Fruit fly (Drosophila melanogaster) whole organism, embryonic: Measurements from ENCODE around the gene rumi.
A peak's percentile ranks its signal among the peaks of the same experiment; 100 is the strongest.

ENCODE experiments used
- Abd-B ChIP-seq: fragments of 200-800 bp; sonication (Bioruptor generic); optimal IDR thresholded peaks from 2 replicates; lab custom pipeline; 2018; ENCODE audit warnings: missing biosample characterization, mild to moderate bottlenecking, missing genetic modification characterization, moderate library complexity
- Atf-2 ChIP-seq: fragments of 200-800 bp; sonication (Bioruptor generic); optimal IDR thresholded peaks from 2 replicates; lab custom pipeline; 2016; ENCODE audit warnings: missing biosample characterization, missing genetic modification characterization
- B-H1 ChIP-seq: fragments of 200-800 bp; sonication (Bioruptor generic); IDR thresholded peaks from 3 replicates; pipeline ENCODE4 v1.3.6; 2022; ENCODE audit warnings: missing biosample characterization, missing genetic modification characterization
- BEAF-32 ChIP-seq: fragments of 200-800 bp; sonication (Bioruptor generic); optimal IDR thresholded peaks from 3 replicates; lab custom pipeline; 2017; ENCODE audit warnings: missing biosample characterization, missing genetic modification characterization, mild to moderate bottlenecking, moderate library complexity, missing genetic modification reagents
- CG10267 ChIP-seq: fragments of 200-800 bp; sonication (Bioruptor generic); optimal IDR thresholded peaks from 2 replicates; lab custom pipeline; 2018; ENCODE audit warnings: missing biosample characterization, mild to moderate bottlenecking, missing genetic modification characterization, moderate library complexity
- CG14014 ChIP-seq: fragments of 200-800 bp; sonication (Bioruptor generic); IDR thresholded peaks from 2 replicates; pipeline ENCODE4 v1.3.6; 2022; ENCODE audit warnings: missing biosample characterization, missing genetic modification characterization
- CG14050 ChIP-seq: fragments of 200-800 bp; sonication (Bioruptor generic); IDR thresholded peaks from 3 replicates; pipeline ENCODE4 v1.3.6; 2022; ENCODE audit warnings: missing biosample characterization, missing genetic modification characterization
- CG1647 ChIP-seq: fragments of 200-800 bp; sonication (Bioruptor generic); optimal IDR thresholded peaks from 3 replicates; lab custom pipeline; 2016; ENCODE audit warnings: missing biosample characterization, missing genetic modification characterization
- CG16863 ChIP-seq: fragments of 200-800 bp; sonication (Bioruptor generic); optimal IDR thresholded peaks from 3 replicates; lab custom pipeline; 2016; ENCODE audit warnings: missing biosample characterization, missing genetic modification characterization
- CG18262 ChIP-seq: fragments of 200-800 bp; optimal IDR thresholded peaks from 3 replicates; lab custom pipeline; 2019; ENCODE audit warnings: missing biosample characterization, mild to moderate bottlenecking, missing genetic modification characterization, moderate library complexity
- CG2129 ChIP-seq: fragments of 200-800 bp; sonication (Bioruptor generic); IDR thresholded peaks from 2 replicates; pipeline ENCODE4 v1.3.6; 2022; ENCODE audit warnings: missing biosample characterization, missing genetic modification characterization; ENCODE audit not compliant: partially characterized antibody
- CG31388 ChIP-seq: fragments of 200-800 bp; sonication (Bioruptor generic); optimal IDR thresholded peaks from 2 replicates; lab custom pipeline; 2016; ENCODE audit warnings: missing biosample characterization, missing genetic modification characterization
- CG32532 ChIP-seq: fragments of 200-800 bp; sonication (Bioruptor generic); IDR thresholded peaks from 2 replicates; pipeline ENCODE4 v1.3.6; 2022; ENCODE audit warnings: missing biosample characterization, missing genetic modification characterization
- CG7963 ChIP-seq: fragments of 200-800 bp; sonication (Bioruptor generic); IDR thresholded peaks from 3 replicates; pipeline ENCODE4 v1.3.6; 2022; ENCODE audit warnings: missing biosample characterization, missing genetic modification characterization; ENCODE audit not compliant: partially characterized antibody
- CG8290 ChIP-seq, 3 experiments: fragments of 200-800 bp; sonication (Bioruptor generic); optimal IDR thresholded peaks; 2 replicates each; lab custom pipeline; 2016 to 2019; ENCODE audit warnings: missing biosample characterization in 3 of 3, missing genetic modification characterization in 3 of 3, mild to moderate bottlenecking in 2 of 3, moderate library complexity in 1 of 3
- CG9727 ChIP-seq: fragments of 200-800 bp; sonication (Bioruptor generic); optimal IDR thresholded peaks from 3 replicates; lab custom pipeline; 2017; ENCODE audit warnings: missing biosample characterization, mild to moderate bottlenecking, missing genetic modification characterization
- CG9797 ChIP-seq: fragments of 200-800 bp; sonication (Bioruptor generic); optimal IDR thresholded peaks from 3 replicates; lab custom pipeline; 2018; ENCODE audit warnings: missing biosample characterization, mild to moderate bottlenecking, missing genetic modification characterization
- CG9817 ChIP-seq: fragments of 200-800 bp; sonication (Bioruptor generic); optimal IDR thresholded peaks from 2 replicates; lab custom pipeline; 2018; ENCODE audit warnings: missing biosample characterization, mild to moderate bottlenecking, missing genetic modification characterization, moderate library complexity
- CTCF ChIP-seq: fragments of 200-800 bp; sonication (Bioruptor generic); optimal IDR thresholded peaks from 2 replicates; lab custom pipeline; 2017; ENCODE audit warnings: missing biosample characterization, mild to moderate bottlenecking, missing genetic modification characterization, moderate library complexity
- Dip2 ChIP-seq: fragments of 200-800 bp; sonication (Bioruptor generic); IDR thresholded peaks from 2 replicates; pipeline ENCODE4 v1.3.6; 2022; ENCODE audit warnings: missing biosample characterization, missing genetic modification characterization
- Drgx ChIP-seq: fragments of 200-800 bp; sonication (Bioruptor generic); IDR thresholded peaks from 2 replicates; pipeline ENCODE4 v1.3.6; 2022; ENCODE audit warnings: missing biosample characterization, missing genetic modification characterization
- Elba2 ChIP-seq: fragments of 200-800 bp; sonication (Bioruptor generic); optimal IDR thresholded peaks from 3 replicates; lab custom pipeline; 2016; ENCODE audit warnings: missing biosample characterization, missing genetic modification characterization
- Fer1 ChIP-seq: fragments of 200-800 bp; sonication (Bioruptor generic); optimal IDR thresholded peaks from 2 replicates; lab custom pipeline; 2017; ENCODE audit warnings: missing biosample characterization, mild to moderate bottlenecking, missing genetic modification characterization
- Gsc ChIP-seq: fragments of 200-800 bp; sonication (Bioruptor generic); IDR thresholded peaks from 2 replicates; pipeline ENCODE4 v1.3.6; 2022; ENCODE audit warnings: missing biosample characterization, missing genetic modification characterization
- HHEX ChIP-seq: fragments of 200-800 bp; sonication (Bioruptor generic); optimal IDR thresholded peaks from 3 replicates; lab custom pipeline; 2017; ENCODE audit warnings: missing biosample characterization, mild to moderate bottlenecking, missing genetic modification characterization, missing genetic modification reagents
- HLH54F ChIP-seq: fragments of 200-800 bp; sonication (Bioruptor generic); optimal IDR thresholded peaks from 3 replicates; lab custom pipeline; 2016; ENCODE audit warnings: missing biosample characterization, missing genetic modification characterization
- MBD-R2 ChIP-seq: fragments of 200-800 bp; sonication (Bioruptor generic); IDR thresholded peaks from 2 replicates; pipeline ENCODE4 v1.3.6; 2022; ENCODE audit warnings: missing biosample characterization, missing genetic modification characterization
- Oaz ChIP-seq: fragments of 200-800 bp; sonication (Bioruptor generic); IDR thresholded peaks from 2 replicates; pipeline ENCODE4 v1.3.6; 2022; ENCODE audit warnings: missing biosample characterization, missing genetic modification characterization
- Opbp ChIP-seq: fragments of 200-800 bp; sonication (Bioruptor generic); IDR thresholded peaks from 3 replicates; pipeline ENCODE4 v1.3.6; 2022; ENCODE audit warnings: missing biosample characterization, missing genetic modification characterization; ENCODE audit not compliant: partially characterized antibody
- Optix ChIP-seq: fragments of 200-800 bp; sonication (Bioruptor generic); IDR thresholded peaks from 3 replicates; pipeline ENCODE4 v1.3.6; 2022; ENCODE audit warnings: missing biosample characterization, missing genetic modification characterization
- Pdp1 ChIP-seq, 2 experiments: fragments of 200-800 bp; sonication (Bioruptor generic); optimal IDR thresholded peaks; 3 replicates each; lab custom pipeline; 2016; ENCODE audit warnings: missing biosample characterization in 2 of 2, missing genetic modification characterization in 2 of 2, mild to moderate bottlenecking in 1 of 2, moderate library complexity in 1 of 2
- Sin3A ChIP-seq: fragments of >200 bp; optimal IDR thresholded peaks from 2 replicates; lab custom pipeline; 2018
- Six4 ChIP-seq: fragments of 200-800 bp; sonication (Bioruptor generic); optimal IDR thresholded peaks from 2 replicates; lab custom pipeline; 2016; ENCODE audit warnings: missing biosample characterization, missing genetic modification characterization
- Sry-δ ChIP-seq: fragments of 200-800 bp; sonication (Bioruptor generic); optimal IDR thresholded peaks from 2 replicates; lab custom pipeline; 2016; ENCODE audit warnings: missing biosample characterization, missing genetic modification characterization
- Stat92E ChIP-seq, 3 experiments: fragments of >200 bp in 2 of 3; fragments of 200-800 bp in 1 of 3; sonication (Bioruptor generic) in 1 of 3; optimal IDR thresholded peaks; 2 replicates each; lab custom pipeline; 2017 to 2019; ENCODE audit warnings: missing biosample characterization in 3 of 3, missing genetic modification characterization in 3 of 3, mild to moderate bottlenecking in 1 of 3, moderate library complexity in 1 of 3
- Xbp1 ChIP-seq: fragments of 200-800 bp; sonication (Bioruptor generic); optimal IDR thresholded peaks from 3 replicates; lab custom pipeline; 2016; ENCODE audit warnings: missing biosample characterization, mild to moderate bottlenecking, missing genetic modification characterization
- YL-1 ChIP-seq: fragments of 200-800 bp; sonication (Bioruptor generic); optimal IDR thresholded peaks from 3 replicates; lab custom pipeline; 2017; ENCODE audit warnings: missing biosample characterization, mild to moderate bottlenecking, missing genetic modification characterization
- ato ChIP-seq: fragments of 200-800 bp; sonication (Bioruptor generic); IDR thresholded peaks from 2 replicates; pipeline ENCODE4 v1.3.6; 2022; ENCODE audit warnings: missing biosample characterization, missing genetic modification characterization; ENCODE audit not compliant: partially characterized antibody
- bsh ChIP-seq, 2 experiments: fragments of 200-800 bp; sonication (Bioruptor generic); optimal IDR thresholded peaks; 2 replicates each; lab custom pipeline; 2017 to 2018; ENCODE audit warnings: mild to moderate bottlenecking in 2 of 2, missing biosample characterization in 2 of 2, missing genetic modification characterization in 2 of 2, moderate library complexity in 1 of 2
- dimm ChIP-seq: fragments of 200-800 bp; sonication (Bioruptor generic); IDR thresholded peaks from 2 replicates; pipeline ENCODE4 v1.3.6; 2022; ENCODE audit warnings: missing biosample characterization, missing genetic modification characterization
- fd102C ChIP-seq: fragments of 200-800 bp; sonication (Bioruptor generic); optimal IDR thresholded peaks from 2 replicates; lab custom pipeline; 2018; ENCODE audit warnings: missing biosample characterization, mild to moderate bottlenecking, missing genetic modification characterization, moderate library complexity
- fd96Cb ChIP-seq: fragments of 200-800 bp; sonication (Bioruptor generic); optimal IDR thresholded peaks from 2 replicates; lab custom pipeline; 2018; ENCODE audit warnings: missing biosample characterization, mild to moderate bottlenecking, missing genetic modification characterization, moderate library complexity
- gfzf ChIP-seq: fragments of 200-800 bp; sonication (Bioruptor generic); optimal IDR thresholded peaks from 2 replicates; lab custom pipeline; 2016; ENCODE audit warnings: missing biosample characterization, mild to moderate bottlenecking, missing genetic modification characterization, moderate library complexity
- grau ChIP-seq: fragments of 200-800 bp; optimal IDR thresholded peaks from 3 replicates; lab custom pipeline; 2019; ENCODE audit warnings: missing biosample characterization, mild to moderate bottlenecking, missing genetic modification characterization, moderate library complexity
- gsb-n ChIP-seq: fragments of 200-800 bp; sonication (Bioruptor generic); optimal IDR thresholded peaks from 3 replicates; lab custom pipeline; 2018; ENCODE audit warnings: missing biosample characterization, mild to moderate bottlenecking, missing genetic modification characterization
- hb ChIP-seq: fragments of 200-800 bp; sonication (Bioruptor generic); IDR thresholded peaks from 3 replicates; pipeline ENCODE4 v1.3.6; 2022; ENCODE audit warnings: missing biosample characterization, missing genetic modification characterization; ENCODE audit not compliant: partially characterized antibody
- klu ChIP-seq: fragments of 200-800 bp; sonication (Bioruptor generic); IDR thresholded peaks from 2 replicates; pipeline ENCODE4 v1.3.6; 2022; ENCODE audit warnings: missing biosample characterization, missing genetic modification characterization
- slp2 ChIP-seq: fragments of 200-800 bp; sonication (Bioruptor generic); optimal IDR thresholded peaks from 2 replicates; lab custom pipeline; 2016; ENCODE audit warnings: missing biosample characterization, missing genetic modification characterization
- tna ChIP-seq: fragments of 200-800 bp; sonication (Bioruptor generic); IDR thresholded peaks from 2 replicates; pipeline ENCODE4 v1.3.6; 2022; ENCODE audit warnings: missing biosample characterization, missing genetic modification characterization; ENCODE audit not compliant: partially characterized antibody
- trem ChIP-seq: fragments of 200-800 bp; optimal IDR thresholded peaks from 3 replicates; lab custom pipeline; 2019; ENCODE audit warnings: missing biosample characterization, mild to moderate bottlenecking, missing genetic modification characterization, moderate library complexity

Gene rumi

dm6 chr3R:22720808-22721306 is 29.5 kb downstream of the rumi start, which contains the start of gene wge (continued):
- TF ChIP-seq CG9817 (no peak), Six4 (GFP tag; lab: Kevin White, UChicago) (no peak), YL-1 (peak; percentile 62), Xbp1 (GFP tag; lab: Kevin White, UChicago) (no peak), CG1647 (GFP tag; lab: Kevin White, UChicago) (no peak), hb (GFP tag; lab: Robert Waterston, UW) (peak; percentile 67; the same call in 2 of the 3 replicates), Abd-B (no peak), CG31388 (GFP tag; lab: Kevin White, UChicago) (no peak), grau (tag; lab: Kevin White, UChicago) (no peak), Atf-2 (GFP tag; lab: Kevin White, UChicago) (no peak), Pdp1 (GFP tag; optimal IDR thresholded peaks at IDR 0.05; lab: Kevin White, UChicago) (peak in 1 of 2 experiments; percentile 43), Oaz (no peak), HLH54F (no peak), Dip2 (GFP tag; lab: Robert Waterston, UW) (no peak), CG18262 (tag; lab: Kevin White, UChicago) (peak; percentile 18), slp2 (GFP tag; lab: Kevin White, UChicago) (no peak), bsh (GFP tag; optimal IDR thresholded peaks at IDR 0.05; lab: Kevin White, UChicago) (peak in 1 of 2 experiments; percentile 94), klu (GFP tag; lab: Robert Waterston, UW) (no peak), Gsc (GFP tag; lab: Robert Waterston, UW) (no peak), Drgx (GFP tag; lab: Robert Waterston, UW) (peak; percentile 40; the same call in 1 of the 2 replicates), fd96Cb (no peak), trem (tag; lab: Kevin White, UChicago) (peak; percentile 51), fd102C (GFP tag; lab: Kevin White, UChicago) (no peak), CG16863 (GFP tag; lab: Kevin White, UChicago) (no peak), Elba2 (GFP tag; lab: Kevin White, UChicago) (no peak), CG10267 (peak; percentile 30), CG9727 (GFP tag; lab: Kevin White, UChicago) (no peak), dimm (GFP tag; lab: Robert Waterston, UW) (no peak), Optix (GFP tag; lab: Robert Waterston, UW) (no peak), gfzf (GFP tag; lab: Kevin White, UChicago) (peak; percentile 75), Sry-δ (GFP tag; lab: Kevin White, UChicago) (peak; percentile 53), Sin3A (lab: Kevin White, UChicago) (peak; percentile 20), MBD-R2 (GFP tag; lab: Robert Waterston, UW) (0 out of 2 replicates have a peak, but pooled peaks have one; percentile 5), CTCF (GFP tag; lab: Kevin White, UChicago) (peak; percentile 55), ato (GFP tag; lab: Robert Waterston, UW) (peak; percentile 84), CG7963 (GFP tag; lab: Robert Waterston, UW) (peak; percentile 55; the same call in 1 of the 3 replicates), Fer1 (peak; percentile 16), gsb-n (peak; percentile 9), CG9797 (peak; percentile 65), CG2129 (GFP tag; lab: Robert Waterston, UW) (peak; percentile 36; the same call in 1 of the 2 replicates), CG14050 (no peak), Stat92E (GFP tag; optimal IDR thresholded peaks at IDR 0.05; lab: Kevin White, UChicago) (no peak), tna (GFP tag; lab: Robert Waterston, UW) (peak; percentile 58; the same call in 1 of the 2 replicates), Opbp (peak; percentile 58; the same call in 1 of the 3 replicates), BEAF-32 (GFP tag; lab: Kevin White, UChicago) (peak; percentile 68), CG14014 (GFP tag; lab: Robert Waterston, UW) (no peak), CG32532 (no peak), HHEX (GFP tag; lab: Kevin White, UChicago) (no peak), B-H1 (no peak), CG8290 (GFP tag; optimal IDR thresholded peaks at IDR 0.05; lab: Kevin White, UChicago) (no peak), CG8290 (tag; optimal IDR thresholded peaks at IDR 0.05; lab: Kevin White, UChicago) (no peak)
